Worm (Caenorhabditis elegans) whole organism, young adult: ENCODE measurements around the gene ZK1067.3.
A peak's percentile ranks its signal among the peaks of the same experiment; 100 is the strongest.

Source experiments
- F55B11.4 ChIP-seq: sonication (generic microtip); optimal IDR thresholded peaks from 2 replicates; lab custom pipeline; 2016; ENCODE audit warnings: missing compliant biosample characterization, missing genetic modification characterization, borderline replicate concordance; ENCODE audit not compliant: insufficient read depth
- attf-3 ChIP-seq: fragments of 200-800 bp; sonication (Bioruptor generic); conservative IDR thresholded peaks from 2 replicates; pipeline ENCODE4 v1.3.6; 2022; ENCODE audit warnings: missing genetic modification reagents, missing genetic modification characterization, missing compliant biosample characterization
- die-1 ChIP-seq: sonication (generic microtip); optimal IDR thresholded peaks from 2 replicates; lab custom pipeline; 2016; ENCODE audit warnings: missing genotype, mild to moderate bottlenecking, missing genetic modification characterization, missing compliant biosample characterization
- let-607 ChIP-seq, 2 experiments: fragments of 200-800 bp in 1 of 2; sonication (Bioruptor generic) in 1 of 2; sonication (generic microtip) in 1 of 2; optimal IDR thresholded peaks; 2 replicates each; lab custom pipeline; 2016 to 2018; ENCODE audit warnings: mild to moderate bottlenecking in 2 of 2, missing compliant biosample characterization in 2 of 2, missing genetic modification characterization in 2 of 2, moderate library complexity in 2 of 2, missing genotype in 1 of 2
- lin-54 ChIP-seq: fragments of 200-800 bp; sonication (Bioruptor generic); optimal IDR thresholded peaks from 2 replicates; lab custom pipeline; 2018; ENCODE audit warnings: mild to moderate bottlenecking, missing genetic modification characterization, missing compliant biosample characterization
- madf-8 ChIP-seq: fragments of 200-800 bp; sonication (Bioruptor generic); conservative IDR thresholded peaks from 2 replicates; pipeline ENCODE4 v1.3.6; 2022; ENCODE audit warnings: missing genetic modification reagents, missing genetic modification characterization, missing compliant biosample characterization
- pha-4 ChIP-seq: fragments of 150-350 bp; sonication (generic microtip); optimal IDR thresholded peaks from 2 replicates; lab custom pipeline; 2014; ENCODE audit warnings: missing biosample characterization, missing genetic modification reagents, missing genetic modification characterization
- rcor-1 ChIP-seq: fragments of 200-800 bp; sonication (Bioruptor generic); IDR thresholded peaks from 2 replicates; pipeline ENCODE4 v1.3.6; 2022; ENCODE audit warnings: missing genetic modification reagents, missing genetic modification characterization, missing compliant biosample characterization
- zim-3 ChIP-seq: sonication (generic microtip); optimal IDR thresholded peaks from 2 replicates; lab custom pipeline; 2017; ENCODE audit warnings: mild to moderate bottlenecking, missing genetic modification characterization, moderate library complexity, missing compliant biosample characterization
- ztf-22 ChIP-seq: fragments of 200-800 bp; sonication (Bioruptor generic); optimal IDR thresholded peaks from 2 replicates; lab custom pipeline; 2018; ENCODE audit warnings: mild to moderate bottlenecking, missing genetic modification characterization, moderate library complexity, missing compliant biosample characterization
- ztf-26 ChIP-seq: sonication (generic microtip); optimal IDR thresholded peaks from 2 replicates; lab custom pipeline; 2017; ENCODE audit warnings: missing genetic modification characterization, missing compliant biosample characterization

DNA sequence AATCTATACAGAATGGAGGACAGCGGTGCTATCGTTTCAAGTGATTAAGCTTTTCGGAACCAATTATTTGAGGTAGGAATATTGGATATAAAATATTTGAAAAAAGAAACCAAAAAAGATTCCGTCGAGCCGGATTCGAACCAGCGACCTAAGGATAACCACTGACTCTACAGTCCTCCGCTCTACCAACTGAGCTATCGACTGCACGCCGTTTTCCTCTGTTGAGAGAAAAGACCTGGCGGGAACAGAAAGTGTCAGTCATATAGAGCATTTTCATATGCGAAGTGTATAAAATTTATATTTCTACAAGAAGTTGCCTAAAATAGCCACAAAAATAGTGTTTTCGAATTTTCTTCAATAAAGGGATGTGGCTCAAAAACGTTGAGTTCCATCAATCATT, 11.4 kb upstream of the ZK1067.3 start:
- TF ChIP-seq die-1 (tag; lab: Kevin White, UChicago) (peak; percentile 69), ztf-22 (GFP tag; lab: Kevin White, UChicago) (no peak), pha-4 (tag; lab: Kevin White, UChicago) (no peak), ztf-26 (tag; lab: Kevin White, UChicago) (no peak), madf-8 (GFP tag; lab: Robert Waterston, UW) (no peak; the same call in 1 of the 2 replicates), F55B11.4 (tag; lab: Kevin White, UChicago) (no peak), attf-3 (peak; percentile 62), let-607 (tag; optimal IDR thresholded peaks at IDR 0.05; lab: Kevin White, UChicago) (peak in 1 of 2 experiments; percentile 31), zim-3 (tag; lab: Kevin White, UChicago) (no peak), rcor-1 (GFP tag; lab: Robert Waterston, UW) (peak; percentile 59; the same call in 1 of the 2 replicates), lin-54 (GFP tag; lab: Kevin White, UChicago) (peak; percentile 75)
